Worm (Caenorhabditis elegans): Measurements from ENCODE around the gene pqn-75.
A peak's percentile ranks its signal among the peaks of the same experiment; 100 is the strongest.

pqn-75 gene

DNA sequence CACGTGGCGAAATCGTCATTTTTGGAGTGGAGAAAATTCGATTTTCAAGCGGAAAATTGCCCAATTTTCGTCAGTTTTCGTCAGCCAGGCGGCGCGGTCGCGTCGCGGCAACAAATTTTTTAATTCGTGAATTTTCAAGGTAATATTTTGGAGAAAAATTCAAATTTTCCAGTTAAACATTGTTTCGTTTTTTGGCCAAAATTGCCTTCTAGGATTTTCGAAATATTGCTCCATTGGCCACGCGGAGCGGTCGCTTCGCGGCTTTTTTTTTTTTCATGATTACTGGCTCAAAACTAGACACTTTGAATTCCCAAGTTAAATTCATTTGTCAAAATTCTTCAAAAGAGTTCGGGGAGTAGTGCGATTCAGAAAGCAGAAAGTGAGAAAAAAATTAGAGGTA lies 24.5 kb upstream of the pqn-75 start (continued):
- TF ChIP-seq F10E7.11 (tag; optimal IDR thresholded peaks at IDR 0.05) (no peak), hlh-12 (tag; optimal IDR thresholded peaks at IDR 0.05) (no peak), Y79H2A.3 (GFP tag; conservative IDR thresholded peaks at IDR 0.05) (no peak; the same call in none of the 2 replicates), athp-1 (tag; optimal IDR thresholded peaks at IDR 0.05) (peak; percentile 86), nhr-80 (tag; optimal IDR thresholded peaks at IDR 0.05) (no peak), hmg-1.2 (GFP tag; IDR thresholded peaks at IDR 0.05) (peak; percentile 38), let-526 (GFP tag; IDR thresholded peaks at IDR 0.05) (no peak), C06A6.2 (GFP tag; conservative IDR thresholded peaks at IDR 0.05) (no peak), bed-2 (GFP tag; IDR thresholded peaks at IDR 0.05) (no peak), ceh-100 (GFP tag; IDR thresholded peaks at IDR 0.05) (0 out of 2 replicates have a peak, but pooled peaks have one; percentile 41), zim-3 (tag; optimal IDR thresholded peaks at IDR 0.05) (no peak), tbp1 (GFP tag; optimal IDR thresholded peaks at IDR 0.05) (peak; percentile 33), Y67H2A.10 (GFP tag; conservative IDR thresholded peaks at IDR 0.05) (no peak), die-1 (tag; optimal IDR thresholded peaks at IDR 0.05) (peak; percentile 33), lin-40 (tag; optimal IDR thresholded peaks at IDR 0.05) (no peak), K11D2.4 (GFP tag; IDR thresholded peaks at IDR 0.05) (no peak), F22D6.2 (tag; optimal IDR thresholded peaks at IDR 0.05) (no peak), aptf-2 (GFP tag; conservative IDR thresholded peaks at IDR 0.05) (no peak), ztf-18 (tag; optimal IDR thresholded peaks at IDR 0.05) (peak; percentile 74), lsy-27 (tag; optimal IDR thresholded peaks at IDR 0.05; ENCODE audit: borderline replicate concordance, insufficient read depth) (no peak), him-1 (tag; optimal IDR thresholded peaks at IDR 0.05) (peak; percentile 57), B0336.3 (GFP tag; IDR thresholded peaks at IDR 0.05) (peak; percentile 67), xnd-1 (tag; optimal IDR thresholded peaks at IDR 0.05) (peak; percentile 35), ceh-91 (GFP tag; IDR thresholded peaks at IDR 0.05) (no peak), repo-1 (tag; optimal IDR thresholded peaks at IDR 0.05) (no peak), unc-62 (GFP tag; optimal IDR thresholded peaks at IDR 0.05) (no peak), sdz-38 (tag; optimal IDR thresholded peaks at IDR 0.05) (no peak), hsf-1 (GFP tag; IDR thresholded peaks at IDR 0.05) (peak; percentile 74), snpc-1.1 (tag; optimal IDR thresholded peaks at IDR 0.05; ENCODE audit: insufficient read depth) (peak; percentile 22), dpl-1 (GFP tag; optimal IDR thresholded peaks at IDR 0.05) (no peak), tbx-9 (tag; optimal IDR thresholded peaks at IDR 0.05; ENCODE audit: borderline replicate concordance) (no peak), somi-1 (GFP tag; optimal IDR thresholded peaks at IDR 0.05) (no peak), D2030.7 (GFP tag; IDR thresholded peaks at IDR 0.05) (peak; percentile 38; the same call in 1 of the 2 replicates), F49E8.2 (tag; optimal IDR thresholded peaks at IDR 0.05; ENCODE audit: insufficient read depth) (peak; percentile 43), mes-4 (tag; optimal IDR thresholded peaks at IDR 0.05) (no peak), nhr-179 (tag; optimal IDR thresholded peaks at IDR 0.05) (no peak), aptf-3 (GFP tag; IDR thresholded peaks at IDR 0.05) (no peak), ztf-28 (GFP tag; IDR thresholded peaks at IDR 0.05) (no peak), lir-1 (GFP tag; conservative IDR thresholded peaks at IDR 0.05) (no peak), lin-26 (GFP tag; IDR thresholded peaks at IDR 0.05) (peak; percentile 80), Y53G8AR.9 (GFP tag; conservative IDR thresholded peaks at IDR 0.05) (peak; percentile 59; the same call in 1 of the 2 replicates), nfya-1 (tag; optimal IDR thresholded peaks at IDR 0.05; ENCODE audit: borderline replicate concordance, insufficient read depth) (no peak), akir-1 (GFP tag; optimal IDR thresholded peaks at IDR 0.05) (no peak), ztf-25 (GFP tag; IDR thresholded peaks at IDR 0.05) (peak; percentile 80; the same call in 1 of the 2 replicates), mel-28 (tag; optimal IDR thresholded peaks at IDR 0.05; ENCODE audit: borderline replicate concordance) (no peak), snpc-3.4 (tag; optimal IDR thresholded peaks at IDR 0.05) (peak; percentile 49), Y95B8A.8 (GFP tag; IDR thresholded peaks at IDR 0.05) (peak; percentile 58; the same call in 1 of the 2 replicates), rcor-1 (GFP tag; IDR thresholded peaks at IDR 0.05) (no peak), madf-6 (GFP tag; IDR thresholded peaks at IDR 0.05) (peak; percentile 76)

All from whole organism, young adult.